Fruit fly (Drosophila melanogaster): Measurements from ENCODE around the gene spdi.

Gene spdi

dm6 chrX:629239-629821, 9.3 kb upstream of the spdi start, which contains the start of the genes RpL36 and Mybbp1A (continued):
- TF ChIP-seq ap (GFP tag; IDR thresholded peaks at IDR 0.05) (peak; percentile 58), fd96Cb (tag; optimal IDR thresholded peaks at IDR 0.05) (no peak), CG17912 (GFP tag; optimal IDR thresholded peaks at IDR 0.05) (peak; percentile 67), Rx (GFP tag; IDR thresholded peaks at IDR 0.05) (peak; percentile 64), danr (GFP tag; IDR thresholded peaks at IDR 0.05) (no peak), Usf (GFP tag; optimal IDR thresholded peaks at IDR 0.05) (peak; percentile 38), CG14441 (GFP tag; IDR thresholded peaks at IDR 0.05) (peak; percentile 58; the same call in 1 of the 2 replicates), CG10274 (GFP tag; optimal IDR thresholded peaks at IDR 0.05) (peak; percentile 69), slou (GFP tag; optimal IDR thresholded peaks at IDR 0.05) (peak; percentile 66), Optix (GFP tag; IDR thresholded peaks at IDR 0.05) (peak; percentile 58; the same call in 2 of the 3 replicates), gsb-n (tag; optimal IDR thresholded peaks at IDR 0.05) (no peak), Poxn (GFP tag; IDR thresholded peaks at IDR 0.05) (0 out of 2 replicates have a peak, but pooled peaks have one; percentile 23), Nf-YA (GFP tag; IDR thresholded peaks at IDR 0.05) (peak; percentile 60; the same call in 1 of the 2 replicates), Mes4 (GFP tag; optimal IDR thresholded peaks at IDR 0.05) (peak; percentile 89), kay (GFP tag; optimal IDR thresholded peaks at IDR 0.05) (no peak), CG3838 (GFP tag; optimal IDR thresholded peaks at IDR 0.05) (peak; percentile 50), gro (GFP tag; optimal IDR thresholded peaks at IDR 0.05) (peak; percentile 83), trem (tag; optimal IDR thresholded peaks at IDR 0.05) (peak; percentile 76), CG18476 (GFP tag; optimal IDR thresholded peaks at IDR 0.05) (peak; percentile 9), CG15479 (GFP tag; optimal IDR thresholded peaks at IDR 0.05) (peak; percentile 4), YL-1 (GFP tag; optimal IDR thresholded peaks at IDR 0.05) (peak; percentile 84), Lhr (GFP tag; optimal IDR thresholded peaks at IDR 0.05) (peak; percentile 66), C15 (GFP tag; IDR thresholded peaks at IDR 0.05) (no peak), crc (GFP tag; optimal IDR thresholded peaks at IDR 0.05) (peak; percentile 52), shn (GFP tag; optimal IDR thresholded peaks at IDR 0.05) (peak; percentile 81), pfk (GFP tag; optimal IDR thresholded peaks at IDR 0.05) (peak; percentile 55), CG2875 (GFP tag; optimal IDR thresholded peaks at IDR 0.05) (peak; percentile 72), Oaz (GFP tag; IDR thresholded peaks at IDR 0.05) (peak; percentile 38; the same call in 1 of the 2 replicates), Fer3 (tag; optimal IDR thresholded peaks at IDR 0.05) (peak; percentile 66), CG18011 (GFP tag; optimal IDR thresholded peaks at IDR 0.05) (peak; percentile 47), CG4282 (GFP tag; optimal IDR thresholded peaks at IDR 0.05) (peak; percentile 12), MESR4 (GFP tag; optimal IDR thresholded peaks at IDR 0.05) (peak; percentile 98), Neu2 (GFP tag; optimal IDR thresholded peaks at IDR 0.05; ENCODE audit: borderline replicate concordance) (peak; percentile 93), CG30431 (GFP tag; optimal IDR thresholded peaks at IDR 0.05) (no peak), CG9437 (GFP tag; optimal IDR thresholded peaks at IDR 0.05) (peak; percentile 46), CG10209 (GFP tag; optimal IDR thresholded peaks at IDR 0.05) (peak; percentile 82), D19A (tag; optimal IDR thresholded peaks at IDR 0.05) (no peak), nerfin-1 (tag; optimal IDR thresholded peaks at IDR 0.05) (peak; percentile 49), row (GFP tag; IDR thresholded peaks at IDR 0.05) (peak; percentile 53; the same call in 2 of the 3 replicates), stc (GFP tag; IDR thresholded peaks at IDR 0.05) (peak; percentile 45), CG8924 (tag; optimal IDR thresholded peaks at IDR 0.05) (peak; percentile 39), lbe (GFP tag; optimal IDR thresholded peaks at IDR 0.05) (peak; percentile 17), CG12659 (GFP tag; optimal IDR thresholded peaks at IDR 0.05) (peak; percentile 92), CG11398 (GFP tag; optimal IDR thresholded peaks at IDR 0.05) (peak; percentile 65), Fer1 (GFP tag; optimal IDR thresholded peaks at IDR 0.05) (peak; percentile 87), Dref (GFP tag; IDR thresholded peaks at IDR 0.05) (peak; percentile 91), chn (GFP tag; optimal IDR thresholded peaks at IDR 0.05) (peak; percentile 72), fd64A (GFP tag; optimal IDR thresholded peaks at IDR 0.05) (peak; percentile 68), Hand (GFP tag; optimal IDR thresholded peaks at IDR 0.05) (peak; percentile 66), gfzf (GFP tag; optimal IDR thresholded peaks at IDR 0.05) (peak; percentile 59)
